Worm (Caenorhabditis elegans): Measurements from ENCODE around the gene F35G2.1.

DNA sequence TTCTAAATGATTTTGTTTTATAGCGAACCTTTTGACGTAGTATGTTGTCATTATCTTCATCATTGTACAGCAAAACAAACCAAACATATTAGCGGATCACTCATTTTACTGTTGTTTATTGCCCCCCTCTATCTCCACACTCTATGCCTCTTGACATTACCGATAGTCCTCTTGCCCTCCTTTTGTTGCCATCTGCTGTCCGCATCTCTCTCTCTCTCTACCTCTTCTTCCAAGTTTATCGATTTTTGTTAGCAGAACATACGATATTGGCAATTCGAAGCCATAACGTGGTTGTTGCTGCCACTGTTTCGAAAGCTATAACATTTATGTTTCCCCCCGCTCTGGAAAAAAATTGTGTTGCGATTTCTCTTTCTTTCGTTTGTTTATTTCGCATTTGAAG is 45.1 kb upstream of the F35G2.1 start:
- TF ChIP-seq elt-2 (tag; optimal IDR thresholded peaks at IDR 0.05) (no peak), fkh-2 (tag; optimal IDR thresholded peaks at IDR 0.05) (no peak), pqm-1 (tag; optimal IDR thresholded peaks at IDR 0.05) (no peak), elt-3 (tag; optimal IDR thresholded peaks at IDR 0.05) (no peak), fkh-10 (GFP tag; optimal IDR thresholded peaks at IDR 0.05) (no peak), egl-5 (tag; optimal IDR thresholded peaks at IDR 0.05) (no peak)

Measured in whole organism, L3 larva.